Fruit fly (Drosophila melanogaster): Measurements from ENCODE around the gene Coprox.
A peak's percentile ranks its signal among the peaks of the same experiment; 100 is the strongest.

The Coprox gene

DNA sequence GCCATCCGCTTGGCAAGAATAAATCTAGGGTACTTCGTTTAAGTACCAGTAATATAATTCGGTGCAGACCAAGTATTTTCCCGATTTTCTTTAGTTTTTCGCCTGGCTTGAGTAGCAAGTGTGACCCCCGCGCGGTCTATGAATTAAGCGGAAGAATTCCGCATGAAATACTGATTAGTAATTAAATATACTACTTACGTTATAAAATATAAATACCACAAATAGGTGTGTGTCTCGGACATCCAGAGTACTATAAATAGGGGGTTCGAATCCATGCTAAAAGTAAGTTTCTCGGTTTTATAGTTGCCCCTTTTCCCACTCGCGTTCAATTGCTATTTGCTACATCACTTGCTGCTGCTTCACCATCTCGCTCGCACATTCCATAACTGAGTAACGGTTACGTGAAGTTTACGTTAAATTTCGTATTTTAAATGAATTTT, 7.4 kb downstream of the Coprox start, which contains the start of gene snRNP-U1-70K:
Gene snRNP-U1-70K, minus strand, starts transcription at position 141 of the 440 bp plus-strand sequence.
- TF ChIP-seq Myc (optimal IDR thresholded peaks at IDR 0.05) (peak; percentile 76), Dif (GFP tag; optimal IDR thresholded peaks at IDR 0.05; ENCODE audit: partially characterized antibody) (peak; percentile 92), pan (optimal IDR thresholded peaks at IDR 0.05) (no peak), Hr78 (GFP tag; optimal IDR thresholded peaks at IDR 0.05) (no peak), CrebA (GFP tag; optimal IDR thresholded peaks at IDR 0.05; ENCODE audit: borderline replicate concordance) (no peak), brk (GFP tag; optimal IDR thresholded peaks at IDR 0.05) (no peak), dl (GFP tag; optimal IDR thresholded peaks at IDR 0.05; ENCODE audit: insufficient read depth in 1 of 2, partially characterized antibody in 2 of 2) (peak in 1 of 2 experiments; percentile 70), CG9705 (GFP tag; optimal IDR thresholded peaks at IDR 0.05) (no peak), Mio (GFP tag; optimal IDR thresholded peaks at IDR 0.05) (no peak), Sp1 (GFP tag; optimal IDR thresholded peaks at IDR 0.05) (no peak), N (GFP tag; optimal IDR thresholded peaks at IDR 0.05) (no peak), jim (GFP tag; optimal IDR thresholded peaks at IDR 0.05) (no peak), Rel (GFP tag; optimal IDR thresholded peaks at IDR 0.05) (no peak), Rel (tag; optimal IDR thresholded peaks at IDR 0.05) (peak; percentile 39), fru (GFP tag; optimal IDR thresholded peaks at IDR 0.05) (peak; percentile 66), Abd-B (GFP tag; optimal IDR thresholded peaks at IDR 0.05) (no peak), GATAd (GFP tag; optimal IDR thresholded peaks at IDR 0.05) (no peak), br (GFP tag; optimal IDR thresholded peaks at IDR 0.05) (no peak)

- TF ChIP-seq fru (GFP tag; optimal IDR thresholded peaks at IDR 0.05) (peak; percentile 45), foxo (GFP tag; optimal IDR thresholded peaks at IDR 0.05) (peak in 1 of 2 experiments; percentile 24), h (GFP tag; optimal IDR thresholded peaks at IDR 0.05) (peak; percentile 20), Rel (GFP tag; optimal IDR thresholded peaks at IDR 0.05) (no peak), Rel (tag; optimal IDR thresholded peaks at IDR 0.05) (no peak), GATAd (GFP tag; optimal IDR thresholded peaks at IDR 0.05) (no peak), ey (GFP tag; optimal IDR thresholded peaks at IDR 0.05) (no peak), rgr (GFP tag; optimal IDR thresholded peaks at IDR 0.05) (peak; percentile 3)
Measured at dm6 chr2L:6991085-6991484, 26.9 kb downstream of the Coprox start.

- no peak for TF ChIP-seq sage (GFP tag; optimal IDR thresholded peaks at IDR 0.05)
- no peak for TF ChIP-seq sv (GFP tag; optimal IDR thresholded peaks at IDR 0.05)
- TF ChIP-seq brk (GFP tag; optimal IDR thresholded peaks at IDR 0.05): no peak
- TF ChIP-seq Dif (GFP tag; optimal IDR thresholded peaks at IDR 0.05; ENCODE audit: partially characterized antibody): no peak
- no peak for TF ChIP-seq CG32264 (GFP tag; optimal IDR thresholded peaks at IDR 0.05)
- TF ChIP-seq Hnf4 (GFP tag; optimal IDR thresholded peaks at IDR 0.05): no peak
- no peak for TF ChIP-seq dl (GFP tag; optimal IDR thresholded peaks at IDR 0.05; ENCODE audit: insufficient read depth in 1 of 2, partially characterized antibody in 2 of 2)
- no peak for TF ChIP-seq pan (optimal IDR thresholded peaks at IDR 0.05)
- no peak for TF ChIP-seq psq (GFP tag; optimal IDR thresholded peaks at IDR 0.05)
- TF ChIP-seq Hr83 (GFP tag; optimal IDR thresholded peaks at IDR 0.05; ENCODE audit: poor library complexity, severe bottlenecking): no peak
- TF ChIP-seq fru (GFP tag; optimal IDR thresholded peaks at IDR 0.05): no peak
Measured at dm6 chr2L:6998736-6999135, 34.5 kb downstream of the Coprox start.

dm6 chr2L:7004304-7004703, 40.1 kb downstream of the Coprox start:
- TF ChIP-seq rgr (GFP tag; optimal IDR thresholded peaks at IDR 0.05): no peak
- TF ChIP-seq CG32264 (GFP tag; optimal IDR thresholded peaks at IDR 0.05): no peak
- TF ChIP-seq OdsH (GFP tag; optimal IDR thresholded peaks at IDR 0.05): no peak
- no peak for TF ChIP-seq Vsx2 (GFP tag; optimal IDR thresholded peaks at IDR 0.05; ENCODE audit: partially characterized antibody)
- TF ChIP-seq Hr78 (GFP tag; optimal IDR thresholded peaks at IDR 0.05): no peak
- no peak for TF ChIP-seq Abd-B (GFP tag; optimal IDR thresholded peaks at IDR 0.05)
- TF ChIP-seq tai (GFP tag; optimal IDR thresholded peaks at IDR 0.05): no peak
- TF ChIP-seq CrebA (GFP tag; optimal IDR thresholded peaks at IDR 0.05; ENCODE audit: borderline replicate concordance): no peak
- TF ChIP-seq brk (GFP tag; optimal IDR thresholded peaks at IDR 0.05): no peak
- no peak for TF ChIP-seq fru (GFP tag; optimal IDR thresholded peaks at IDR 0.05)
- TF ChIP-seq GATAd (GFP tag; optimal IDR thresholded peaks at IDR 0.05): no peak
- no peak for TF ChIP-seq ey (GFP tag; optimal IDR thresholded peaks at IDR 0.05)
- TF ChIP-seq dsf (GFP tag; optimal IDR thresholded peaks at IDR 0.05; ENCODE audit: borderline replicate concordance): no peak

DNA sequence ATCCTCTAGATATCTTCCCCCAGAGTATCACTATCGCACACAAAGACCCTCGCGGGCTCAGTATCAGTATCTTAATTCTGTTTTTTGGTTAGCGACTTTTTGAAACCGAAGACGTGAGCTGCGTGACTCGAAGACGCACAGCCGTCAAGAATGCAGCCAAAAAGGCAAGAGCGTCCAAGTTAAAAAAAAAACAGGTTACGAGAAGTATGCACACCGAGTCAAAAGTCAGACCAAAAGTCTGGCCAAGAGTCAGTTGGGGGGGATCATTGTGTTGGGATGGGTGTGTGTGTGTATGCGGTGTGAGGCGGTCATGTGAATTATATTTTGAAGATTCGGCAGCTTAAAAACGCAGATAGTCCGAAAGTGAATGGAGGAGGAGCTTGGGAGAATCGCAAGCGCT, 41.3 kb downstream of the Coprox start:
- TF ChIP-seq usp (GFP tag; optimal IDR thresholded peaks at IDR 0.05): no peak
- TF ChIP-seq CrebA (GFP tag; optimal IDR thresholded peaks at IDR 0.05; ENCODE audit: borderline replicate concordance): peak; percentile 52
- peak; percentile 38 for TF ChIP-seq Vsx2 (GFP tag; optimal IDR thresholded peaks at IDR 0.05; ENCODE audit: partially characterized antibody)

Data from whole organism, wandering third instar larva.